Worm (Caenorhabditis elegans): ENCODE data around the gene F35D11.3.

Gene F35D11.3

DNA sequence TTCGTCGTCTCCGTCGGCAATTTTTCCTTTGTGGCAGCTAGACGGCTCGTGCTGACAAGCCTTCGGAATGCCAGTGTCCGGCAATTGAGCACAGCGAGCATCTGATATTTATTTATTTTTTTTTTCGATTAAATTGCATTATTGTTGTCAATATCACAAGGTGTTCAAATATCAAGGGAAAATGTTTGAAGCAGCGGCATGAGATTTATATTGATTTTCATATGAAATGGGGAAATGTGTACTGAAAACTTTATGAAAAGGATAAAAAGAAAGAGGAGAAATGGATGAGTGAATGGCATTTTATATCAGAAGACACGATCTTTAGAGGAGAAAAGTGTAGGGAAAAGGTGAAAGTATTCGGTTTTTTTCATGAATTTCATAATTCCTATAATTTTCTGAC lies 5.6 kb upstream of the F35D11.3 start, which contains the start of gene coa-3:
TSS of gene coa-3 (minus strand) at position 101 of the 400 bp plus-strand sequence.
- TF ChIP-seq ceh-22 (tag; optimal IDR thresholded peaks at IDR 0.05), result no peak
- TF ChIP-seq npax-4 (tag; optimal IDR thresholded peaks at IDR 0.05), result no peak
- TF ChIP-seq hlh-8 (tag; optimal IDR thresholded peaks at IDR 0.05), result no peak
- no peak for TF ChIP-seq ceh-18 (tag; optimal IDR thresholded peaks at IDR 0.05)
- no peak for TF ChIP-seq K02D7.2 (tag; optimal IDR thresholded peaks at IDR 0.05)
- TF ChIP-seq unc-3 (GFP tag; conservative IDR thresholded peaks at IDR 0.05), result no peak
- no peak for TF ChIP-seq unc-3 (tag; optimal IDR thresholded peaks at IDR 0.05)
- no peak for TF ChIP-seq ceh-24 (tag; optimal IDR thresholded peaks at IDR 0.05)
- TF ChIP-seq eyg-1 (tag; optimal IDR thresholded peaks at IDR 0.05), result no peak
- TF ChIP-seq ceh-6 (GFP tag; optimal IDR thresholded peaks at IDR 0.05), result no peak
- no peak for TF ChIP-seq tbx-7 (tag; optimal IDR thresholded peaks at IDR 0.05)
- no peak for TF ChIP-seq nhr-11 (tag; optimal IDR thresholded peaks at IDR 0.05)
- no peak for TF ChIP-seq ceh-14 (tag; optimal IDR thresholded peaks at IDR 0.05)

- TF ChIP-seq tbx-7 (tag; optimal IDR thresholded peaks at IDR 0.05) (peak; percentile 87), tbx-2 (tag; optimal IDR thresholded peaks at IDR 0.05) (peak; percentile 87), rnt-1 (tag; optimal IDR thresholded peaks at IDR 0.05) (peak; percentile 55), ceh-19 (GFP tag; optimal IDR thresholded peaks at IDR 0.05) (no peak), lim-6 (tag; optimal IDR thresholded peaks at IDR 0.05) (peak; percentile 5), nfya-1 (tag; optimal IDR thresholded peaks at IDR 0.05) (peak; percentile 1), ttx-3 (tag; optimal IDR thresholded peaks at IDR 0.05) (peak; percentile 10), pax-1 (tag; optimal IDR thresholded peaks at IDR 0.05) (no peak), zip-5 (tag; optimal IDR thresholded peaks at IDR 0.05) (peak; percentile 79), syd-9 (tag; optimal IDR thresholded peaks at IDR 0.05) (no peak), K02D7.2 (tag; optimal IDR thresholded peaks at IDR 0.05) (no peak), lin-11 (tag; optimal IDR thresholded peaks at IDR 0.05) (no peak), unc-55 (GFP tag; optimal IDR thresholded peaks at IDR 0.05) (no peak), ref-2 (tag; optimal IDR thresholded peaks at IDR 0.05) (peak; percentile 83), F13H6.1 (tag; optimal IDR thresholded peaks at IDR 0.05) (peak; percentile 5), mec-3 (tag; optimal IDR thresholded peaks at IDR 0.05; ENCODE audit: borderline replicate concordance) (no peak), C38D4.7 (GFP tag; optimal IDR thresholded peaks at IDR 0.05) (no peak), ceh-2 (tag; optimal IDR thresholded peaks at IDR 0.05) (peak; percentile 89), ets-4 (tag; optimal IDR thresholded peaks at IDR 0.05) (peak; percentile 88), ceh-31 (tag; optimal IDR thresholded peaks at IDR 0.05) (peak; percentile 94), ceh-45 (GFP tag; IDR thresholded peaks at IDR 0.05) (no peak), ahr-1 (tag; optimal IDR thresholded peaks at IDR 0.05) (peak; percentile 26), pqm-1 (tag; optimal IDR thresholded peaks at IDR 0.05) (peak; percentile 37), nhr-11 (tag; optimal IDR thresholded peaks at IDR 0.05) (no peak), odd-2 (tag; optimal IDR thresholded peaks at IDR 0.05) (no peak), Y22D7AL.16 (tag; optimal IDR thresholded peaks at IDR 0.05) (no peak), C08G9.2 (tag; optimal IDR thresholded peaks at IDR 0.05) (peak; percentile 92), ceh-48 (tag; optimal IDR thresholded peaks at IDR 0.05) (no peak), dmd-4 (tag; optimal IDR thresholded peaks at IDR 0.05; ENCODE audit: borderline replicate concordance) (no peak), ceh-34 (tag; optimal IDR thresholded peaks at IDR 0.05) (peak; percentile 16), fax-1 (tag; optimal IDR thresholded peaks at IDR 0.05) (peak; percentile 50), fkh-6 (tag; optimal IDR thresholded peaks at IDR 0.05) (peak; percentile 22), ceh-14 (tag; optimal IDR thresholded peaks at IDR 0.05) (peak; percentile 49), pros-1 (tag; optimal IDR thresholded peaks at IDR 0.05) (no peak), elt-2 (tag; optimal IDR thresholded peaks at IDR 0.05) (peak; percentile 76), hlh-8 (tag; optimal IDR thresholded peaks at IDR 0.05) (peak; percentile 85)
These were observed 5.1 kb upstream of the F35D11.3 start, which contains the start of gene F35D11.4 for ce11 chrII:4603035-4603434. Gene F35D11.4, plus strand, starts transcription at chrII:4603427.

Measured in whole organism, late embryonic.